Fruit fly (Drosophila melanogaster): Measurements from ENCODE around the gene CG14551.
A peak's percentile ranks its signal among the peaks of the same experiment; 100 is the strongest.

Gene CG14551

dm6 chr3R:26021195-26021914, 41.5 kb downstream of the CG14551 start:
- TF ChIP-seq CG14711 (tag; optimal IDR thresholded peaks at IDR 0.05) (peak; percentile 44), CG12768 (GFP tag; optimal IDR thresholded peaks at IDR 0.05) (peak; percentile 53), tj (GFP tag; optimal IDR thresholded peaks at IDR 0.05) (peak; percentile 9), kay (GFP tag; ENCODE audit: borderline replicate concordance) (no peak), ovo (GFP tag; optimal IDR thresholded peaks at IDR 0.05) (no peak), CG11617 (GFP tag; optimal IDR thresholded peaks at IDR 0.05) (peak; percentile 81), CG7045 (GFP tag; optimal IDR thresholded peaks at IDR 0.05) (peak; percentile 82), pad (GFP tag; optimal IDR thresholded peaks at IDR 0.05) (peak; percentile 60), cic (GFP tag; optimal IDR thresholded peaks at IDR 0.05) (no peak), bab1 (GFP tag; optimal IDR thresholded peaks at IDR 0.05) (peak; percentile 17), Mnt (GFP tag; optimal IDR thresholded peaks at IDR 0.05) (no peak), CG7101 (tag; optimal IDR thresholded peaks at IDR 0.05) (peak; percentile 64), CG33017 (tag; optimal IDR thresholded peaks at IDR 0.05) (peak; percentile 58), Clk (GFP tag; optimal IDR thresholded peaks at IDR 0.05) (no peak), CG1620 (GFP tag; optimal IDR thresholded peaks at IDR 0.05) (peak; percentile 12), Crg-1 (GFP tag; optimal IDR thresholded peaks at IDR 0.05) (peak; percentile 40), cnc (optimal IDR thresholded peaks at IDR 0.05) (no peak), Hr96 (GFP tag; optimal IDR thresholded peaks at IDR 0.05) (peak; percentile 42), CG5204 (GFP tag; optimal IDR thresholded peaks at IDR 0.05) (peak; percentile 79), toe (GFP tag; optimal IDR thresholded peaks at IDR 0.05) (peak; percentile 43)

- TF ChIP-seq CG5204 (GFP tag; optimal IDR thresholded peaks at IDR 0.05) (no peak), cic (GFP tag; optimal IDR thresholded peaks at IDR 0.05) (no peak), kay (GFP tag; ENCODE audit: borderline replicate concordance) (peak; percentile 87), tj (GFP tag; optimal IDR thresholded peaks at IDR 0.05) (peak; percentile 69), bab1 (GFP tag; optimal IDR thresholded peaks at IDR 0.05) (no peak), CG7101 (tag; optimal IDR thresholded peaks at IDR 0.05) (peak; percentile 27)
Measured at dm6 chr3R:26020244-26021171, 42.3 kb downstream of the CG14551 start.

dm6 chr3R:26019232-26019631, 43.6 kb downstream of the CG14551 start:
- TF ChIP-seq cnc (optimal IDR thresholded peaks at IDR 0.05) (no peak), toe (GFP tag; optimal IDR thresholded peaks at IDR 0.05) (no peak), ovo (GFP tag; optimal IDR thresholded peaks at IDR 0.05) (no peak), Crg-1 (GFP tag; optimal IDR thresholded peaks at IDR 0.05) (no peak), CG7045 (GFP tag; optimal IDR thresholded peaks at IDR 0.05) (no peak), kay (GFP tag; ENCODE audit: borderline replicate concordance) (no peak), pad (GFP tag; optimal IDR thresholded peaks at IDR 0.05) (no peak), CG12768 (GFP tag; optimal IDR thresholded peaks at IDR 0.05) (no peak), CG5204 (GFP tag; optimal IDR thresholded peaks at IDR 0.05) (no peak), bab1 (GFP tag; optimal IDR thresholded peaks at IDR 0.05) (no peak), CG14711 (tag; optimal IDR thresholded peaks at IDR 0.05) (no peak), Clk (GFP tag; optimal IDR thresholded peaks at IDR 0.05) (no peak), cic (GFP tag; optimal IDR thresholded peaks at IDR 0.05) (no peak), Mnt (GFP tag; optimal IDR thresholded peaks at IDR 0.05) (no peak), CG7101 (tag; optimal IDR thresholded peaks at IDR 0.05) (no peak)

- TF ChIP-seq CG33017 (tag; optimal IDR thresholded peaks at IDR 0.05) (no peak), Mnt (GFP tag; optimal IDR thresholded peaks at IDR 0.05) (no peak), CG5204 (GFP tag; optimal IDR thresholded peaks at IDR 0.05) (no peak), bab1 (GFP tag; optimal IDR thresholded peaks at IDR 0.05) (no peak), CG11617 (GFP tag; optimal IDR thresholded peaks at IDR 0.05) (no peak), CG7045 (GFP tag; optimal IDR thresholded peaks at IDR 0.05) (no peak), Clk (GFP tag; optimal IDR thresholded peaks at IDR 0.05) (no peak), ovo (GFP tag; optimal IDR thresholded peaks at IDR 0.05) (no peak), toe (GFP tag; optimal IDR thresholded peaks at IDR 0.05) (no peak)
Measured at dm6 chr3R:26017771-26018731, 44.8 kb downstream of the CG14551 start.

dm6 chr3R:26017294-26017770, 45.5 kb downstream of the CG14551 start:
- TF ChIP-seq CG14711 (tag; optimal IDR thresholded peaks at IDR 0.05) (no peak), Crg-1 (GFP tag; optimal IDR thresholded peaks at IDR 0.05) (no peak), tj (GFP tag; optimal IDR thresholded peaks at IDR 0.05) (no peak), cic (GFP tag; optimal IDR thresholded peaks at IDR 0.05) (no peak), cnc (optimal IDR thresholded peaks at IDR 0.05) (no peak), CG7101 (tag; optimal IDR thresholded peaks at IDR 0.05) (no peak), bab1 (GFP tag; optimal IDR thresholded peaks at IDR 0.05) (no peak), kay (GFP tag; ENCODE audit: borderline replicate concordance) (no peak), CG12768 (GFP tag; optimal IDR thresholded peaks at IDR 0.05) (no peak), toe (GFP tag; optimal IDR thresholded peaks at IDR 0.05) (no peak), CG1620 (GFP tag; optimal IDR thresholded peaks at IDR 0.05) (no peak)

Measured in whole organism, adult.